Worm (Caenorhabditis elegans) whole organism, young adult: ENCODE data around the gene C53D6.7.

Source experiments
- gei-17 ChIP-seq: fragments of 200-800 bp; sonication (Bioruptor generic); optimal IDR thresholded peaks from 2 replicates; lab custom pipeline; 2018; ENCODE audit warnings: mild to moderate bottlenecking, missing genetic modification characterization, missing compliant biosample characterization
- unc-130 ChIP-seq: sonication (generic microtip); optimal IDR thresholded peaks from 2 replicates; lab custom pipeline; 2016; ENCODE audit warnings: missing genetic modification reagents, missing genetic modification characterization, missing compliant biosample characterization
- unc-62 ChIP-seq: fragments of 150-350 bp; optimal IDR thresholded peaks from 2 replicates; lab custom pipeline; 2014; ENCODE audit warnings: missing biosample characterization, missing genetic modification reagents, missing genetic modification characterization

DNA sequence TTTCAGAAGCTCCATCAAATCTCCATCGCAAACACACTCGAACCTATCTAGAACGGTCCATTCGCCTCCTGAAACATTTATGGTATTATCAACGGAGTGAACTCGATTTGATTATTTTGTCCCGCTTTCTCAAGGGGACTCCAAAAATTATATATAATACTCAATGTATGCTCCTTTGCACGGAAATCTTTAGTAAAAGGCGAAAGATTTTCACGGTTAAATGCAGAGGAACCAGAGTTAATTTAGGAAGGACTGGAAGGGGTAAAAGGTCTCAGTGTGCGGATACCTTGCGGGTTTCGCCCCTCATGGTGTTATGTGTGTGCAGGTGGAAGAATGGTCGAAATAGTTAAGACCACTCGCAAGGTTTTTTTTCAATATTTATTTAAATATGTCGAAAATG is 35.8 kb downstream of the C53D6.7 start:
- no peak for TF ChIP-seq unc-62 (GFP tag; lab: Kevin White, UChicago)
- no peak for TF ChIP-seq gei-17 (GFP tag; lab: Kevin White, UChicago)
- TF ChIP-seq unc-130 (GFP tag; lab: Kevin White, UChicago) = no peak
